Fruit fly (Drosophila melanogaster) whole organism, prepupa: ENCODE data around the gene Ets21C.

Source experiments
- Blimp-1 ChIP-seq: fragments of 200-800 bp; sonication (Bioruptor generic); optimal IDR thresholded peaks from 3 replicates; lab custom pipeline; 2017; ENCODE audit warnings: missing biosample characterization, missing genetic modification characterization, mild to moderate bottlenecking, moderate library complexity, missing genetic modification reagents
- CG6163 ChIP-seq: fragments of 200-800 bp; sonication (Bioruptor generic); IDR thresholded peaks from 3 replicates; pipeline ENCODE4 v1.3.6; 2022; ENCODE audit warnings: missing biosample characterization, missing genetic modification characterization
- CG6854 ChIP-seq: fragments of 200-800 bp; sonication (Bioruptor generic); optimal IDR thresholded peaks from 2 replicates; lab custom pipeline; 2017; ENCODE audit warnings: missing biosample characterization, mild to moderate bottlenecking, missing genetic modification characterization
- Eip93F ChIP-seq: fragments of 200-800 bp; sonication (Bioruptor generic); optimal IDR thresholded peaks from 2 replicates; lab custom pipeline; 2016; ENCODE audit warnings: missing biosample characterization, mild to moderate bottlenecking, missing genetic modification characterization
- Gug ChIP-seq: fragments of 200-800 bp; sonication (Bioruptor generic); IDR thresholded peaks from 2 replicates; pipeline ENCODE4 v1.3.6; 2022; ENCODE audit warnings: missing biosample characterization, missing genetic modification characterization
- Sox15 ChIP-seq: fragments of 200-800 bp; sonication (Bioruptor generic); optimal IDR thresholded peaks from 3 replicates; lab custom pipeline; 2016; ENCODE audit warnings: missing biosample characterization, missing genetic modification characterization
- achi ChIP-seq: fragments of 200-800 bp; sonication (Bioruptor generic); optimal IDR thresholded peaks from 3 replicates; lab custom pipeline; 2016; ENCODE audit warnings: missing biosample characterization, missing genetic modification characterization
- esn ChIP-seq: fragments of 200-800 bp; sonication (Bioruptor generic); optimal IDR thresholded peaks from 2 replicates; lab custom pipeline; 2016; ENCODE audit warnings: missing biosample characterization, mild to moderate bottlenecking, missing genetic modification characterization, moderate library complexity

DNA sequence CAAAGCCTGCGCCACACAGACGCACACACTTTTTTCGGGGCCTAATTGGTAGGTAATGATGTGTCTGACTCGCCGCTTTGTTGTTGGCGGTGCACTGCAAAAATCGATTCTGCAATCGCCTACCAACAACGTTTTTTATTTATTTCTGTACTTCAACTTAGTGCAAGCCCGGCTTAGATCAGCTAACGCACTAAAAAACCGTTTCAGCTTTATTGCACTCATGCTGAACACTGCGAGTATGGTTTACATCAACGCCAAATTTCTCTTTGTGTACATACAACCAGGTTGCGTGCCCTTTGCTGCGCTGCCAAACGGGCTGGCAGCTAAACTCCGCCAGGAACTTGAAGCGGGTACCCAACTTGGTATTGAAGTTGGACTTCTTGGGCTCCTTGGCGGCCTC lies 22.5 kb downstream of the Ets21C start:
- TF ChIP-seq CG6163 (GFP tag; lab: Robert Waterston, UW), result peak; percentile 86
- peak; percentile 71 for TF ChIP-seq Blimp-1
- TF ChIP-seq CG6854, result peak; percentile 91
- peak; percentile 96 for TF ChIP-seq Eip93F (GFP tag; lab: Kevin White, UChicago)
- peak; percentile 71 for TF ChIP-seq Sox15 (GFP tag; lab: Kevin White, UChicago)
- peak; percentile 97 for TF ChIP-seq esn (GFP tag; lab: Kevin White, UChicago)
- peak; percentile 73 for TF ChIP-seq achi
- no peak for TF ChIP-seq Gug (GFP tag; lab: Robert Waterston, UW)
